Worm (Caenorhabditis elegans) whole organism, L3 larva: ENCODE measurements around the gene fbxa-18.

Source experiments
- R02D3.7 ChIP-seq: fragments of 150-350 bp; optimal IDR thresholded peaks from 2 replicates; lab custom pipeline; 2014; ENCODE audit warnings: missing biosample characterization, missing genetic modification characterization
- ceh-16 ChIP-seq: sonication (generic microtip); optimal IDR thresholded peaks from 2 replicates; lab custom pipeline; 2017; ENCODE audit warnings: missing biosample characterization, missing genetic modification characterization
- ceh-9 ChIP-seq: sonication (generic microtip); optimal IDR thresholded peaks from 2 replicates; lab custom pipeline; 2018; ENCODE audit warnings: missing biosample characterization, missing genetic modification characterization
- fkh-10 ChIP-seq: sonication (generic microtip); optimal IDR thresholded peaks from 2 replicates; lab custom pipeline; 2017; ENCODE audit warnings: missing biosample characterization, missing genetic modification reagents, missing genetic modification characterization
- nhr-23 ChIP-seq: fragments of 150-350 bp; optimal IDR thresholded peaks from 2 replicates; lab custom pipeline; 2014; ENCODE audit warnings: missing biosample characterization, missing genetic modification reagents, missing genetic modification characterization
- nhr-237 ChIP-seq: fragments of 150-350 bp; optimal IDR thresholded peaks from 2 replicates; lab custom pipeline; 2014; ENCODE audit warnings: missing biosample characterization, missing genetic modification characterization
- snpc-4 ChIP-seq: fragments of 150-350 bp; optimal IDR thresholded peaks from 2 replicates; lab custom pipeline; 2014; ENCODE audit warnings: missing biosample characterization, missing genetic modification characterization

DNA sequence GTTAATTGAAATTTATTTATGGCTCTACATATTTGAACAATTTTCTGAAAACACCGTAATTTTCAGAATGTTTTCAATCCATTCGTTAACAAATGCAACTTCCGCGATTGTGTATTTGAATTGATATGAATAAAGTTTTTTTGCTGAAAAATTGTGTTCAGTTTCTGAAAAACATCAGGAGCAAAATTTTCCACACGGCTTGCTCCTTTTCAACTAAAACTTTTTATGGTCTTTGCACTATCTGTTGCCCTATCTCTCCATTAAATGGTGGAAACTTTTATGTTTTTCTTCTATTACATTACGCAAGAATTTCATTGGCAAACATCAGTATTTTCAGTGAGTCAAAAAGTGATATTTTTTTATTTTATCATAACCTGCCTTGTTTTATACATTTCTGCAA is 6.3 kb downstream of the fbxa-18 start, which contains the start of gene F10A3.4:
- TF ChIP-seq R02D3.7 (tag; lab: Kevin White, UChicago) (no peak), fkh-10 (GFP tag; lab: Kevin White, UChicago) (no peak), nhr-23 (no peak), ceh-16 (tag; lab: Kevin White, UChicago) (no peak), snpc-4 (no peak), ceh-9 (no peak), nhr-237 (no peak)
